Worm (Caenorhabditis elegans): ENCODE data around the gene H40L08.1.

DNA sequence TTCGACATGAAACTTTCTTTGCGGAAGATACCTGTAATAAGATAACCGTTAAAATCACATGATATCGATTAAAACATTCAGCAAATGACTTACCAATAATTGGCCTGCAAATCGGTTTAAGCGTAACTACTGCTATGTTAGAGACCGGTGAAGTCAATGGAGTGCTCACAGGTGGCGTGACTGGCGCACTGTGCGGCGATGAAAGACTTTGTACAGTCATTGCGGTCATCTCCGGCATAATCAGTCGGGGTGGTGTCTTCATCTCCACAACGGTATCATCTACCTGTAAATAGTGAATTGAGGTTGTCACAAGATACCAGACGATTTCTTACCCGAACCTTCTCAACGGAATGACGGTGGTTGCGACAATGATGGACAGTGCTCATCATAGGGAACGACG is 7.0 kb downstream of the H40L08.1 start:
- no peak for TF ChIP-seq pqm-1 (tag; optimal IDR thresholded peaks at IDR 0.05)
- TF ChIP-seq fkh-10 (GFP tag; optimal IDR thresholded peaks at IDR 0.05) = no peak
- TF ChIP-seq elt-1 (tag; optimal IDR thresholded peaks at IDR 0.05) = no peak
- no peak for TF ChIP-seq snpc-4 (tag; optimal IDR thresholded peaks at IDR 0.05)
- no peak for TF ChIP-seq nhr-77 (tag; optimal IDR thresholded peaks at IDR 0.05)
- TF ChIP-seq ceh-9 (tag; optimal IDR thresholded peaks at IDR 0.05) = no peak
- TF ChIP-seq mdl-1 (tag; optimal IDR thresholded peaks at IDR 0.05) = no peak
- TF ChIP-seq lin-39 (tag; optimal IDR thresholded peaks at IDR 0.05) = no peak

Data from whole organism, L3 larva.